Fruit fly (Drosophila melanogaster) whole organism, prepupa: ENCODE data around the gene CG11342.

Experiments used
- Blimp-1 ChIP-seq: fragments of 200-800 bp; sonication (Bioruptor generic); optimal IDR thresholded peaks from 3 replicates; lab custom pipeline; 2017; ENCODE audit warnings: missing biosample characterization, missing genetic modification characterization, mild to moderate bottlenecking, moderate library complexity, missing genetic modification reagents
- CG10631 ChIP-seq: fragments of 200-800 bp; sonication (Bioruptor generic); optimal IDR thresholded peaks from 2 replicates; lab custom pipeline; 2016; ENCODE audit warnings: missing biosample characterization, missing genetic modification characterization
- CG11762 ChIP-seq: fragments of 200-800 bp; sonication (Bioruptor generic); optimal IDR thresholded peaks from 3 replicates; lab custom pipeline; 2016; ENCODE audit warnings: missing biosample characterization, missing genetic modification characterization; ENCODE audit not compliant: insufficient read depth
- CG11902 ChIP-seq: fragments of 200-800 bp; sonication (Bioruptor generic); optimal IDR thresholded peaks from 3 replicates; lab custom pipeline; 2016; ENCODE audit warnings: missing biosample characterization, missing genetic modification characterization
- CG15336 ChIP-seq: fragments of 200-800 bp; sonication (Bioruptor generic); IDR thresholded peaks from 2 replicates; pipeline ENCODE4 v1.3.6; 2022; ENCODE audit warnings: missing biosample characterization, missing genetic modification characterization
- CG1621 ChIP-seq: fragments of 200-800 bp; sonication (Bioruptor generic); optimal IDR thresholded peaks from 3 replicates; lab custom pipeline; 2018; ENCODE audit warnings: missing biosample characterization, mild to moderate bottlenecking, missing genetic modification characterization
- CG16779 ChIP-seq: fragments of 200-800 bp; sonication (Bioruptor generic); optimal IDR thresholded peaks from 3 replicates; lab custom pipeline; 2017; ENCODE audit warnings: missing biosample characterization, mild to moderate bottlenecking, missing genetic modification characterization
- CG3032 ChIP-seq: fragments of 200-800 bp; optimal IDR thresholded peaks from 2 replicates; lab custom pipeline; 2019; ENCODE audit warnings: missing biosample characterization, mild to moderate bottlenecking, missing genetic modification characterization, moderate library complexity
- CG31627 ChIP-seq: fragments of 200-800 bp; sonication (Bioruptor generic); optimal IDR thresholded peaks from 3 replicates; lab custom pipeline; 2016; ENCODE audit warnings: missing biosample characterization, missing genetic modification characterization
- CG32006 ChIP-seq: fragments of 200-800 bp; sonication (Bioruptor generic); optimal IDR thresholded peaks from 3 replicates; lab custom pipeline; 2017; ENCODE audit warnings: missing biosample characterization, mild to moderate bottlenecking, missing genetic modification characterization
- CG34406 ChIP-seq: fragments of 200-800 bp; sonication (Bioruptor generic); optimal IDR thresholded peaks from 3 replicates; lab custom pipeline; 2016; ENCODE audit warnings: missing biosample characterization, missing genetic modification characterization
- CG3919 ChIP-seq: fragments of 200-800 bp; sonication (Bioruptor generic); optimal IDR thresholded peaks from 3 replicates; lab custom pipeline; 2016; ENCODE audit warnings: missing biosample characterization, missing genetic modification characterization
- CG4318 ChIP-seq: fragments of 200-800 bp; sonication (Bioruptor generic); optimal IDR thresholded peaks from 3 replicates; lab custom pipeline; 2017; ENCODE audit warnings: missing biosample characterization, mild to moderate bottlenecking, missing genetic modification characterization
- CG6163 ChIP-seq: fragments of 200-800 bp; sonication (Bioruptor generic); IDR thresholded peaks from 3 replicates; pipeline ENCODE4 v1.3.6; 2022; ENCODE audit warnings: missing biosample characterization, missing genetic modification characterization
- CG6792 ChIP-seq: fragments of 200-800 bp; sonication (Bioruptor generic); optimal IDR thresholded peaks from 3 replicates; lab custom pipeline; 2016; ENCODE audit warnings: missing biosample characterization, missing genetic modification characterization
- CG6808 ChIP-seq: fragments of 200-800 bp; sonication (Bioruptor generic); optimal IDR thresholded peaks from 3 replicates; lab custom pipeline; 2017; ENCODE audit warnings: missing biosample characterization, missing genetic modification characterization, mild to moderate bottlenecking, moderate library complexity, missing genetic modification reagents
- CG6854 ChIP-seq: fragments of 200-800 bp; sonication (Bioruptor generic); optimal IDR thresholded peaks from 2 replicates; lab custom pipeline; 2017; ENCODE audit warnings: missing biosample characterization, mild to moderate bottlenecking, missing genetic modification characterization
- CG7368 ChIP-seq: fragments of 200-800 bp; sonication (Bioruptor generic); optimal IDR thresholded peaks from 3 replicates; lab custom pipeline; 2016; ENCODE audit warnings: missing biosample characterization, missing genetic modification characterization
- CG8632 ChIP-seq: fragments of 200-800 bp; sonication (Bioruptor generic); optimal IDR thresholded peaks from 3 replicates; lab custom pipeline; 2016; ENCODE audit warnings: missing biosample characterization, missing genetic modification characterization
- Eip75B ChIP-seq: fragments of 200-800 bp; sonication (Bioruptor generic); optimal IDR thresholded peaks from 3 replicates; lab custom pipeline; 2016; ENCODE audit warnings: missing biosample characterization, missing genetic modification characterization
- Eip78C ChIP-seq: fragments of 200-800 bp; sonication (Bioruptor generic); peaks from one replicate; lab custom pipeline; 2016; ENCODE audit warnings: missing biosample characterization, missing genetic modification characterization
- Eip93F ChIP-seq: fragments of 200-800 bp; sonication (Bioruptor generic); optimal IDR thresholded peaks from 2 replicates; lab custom pipeline; 2016; ENCODE audit warnings: missing biosample characterization, mild to moderate bottlenecking, missing genetic modification characterization
- Ets21C ChIP-seq: fragments of 200-800 bp; sonication (Bioruptor generic); optimal IDR thresholded peaks from 3 replicates; lab custom pipeline; 2016; ENCODE audit warnings: missing biosample characterization, missing genetic modification characterization
- Ets96B ChIP-seq: fragments of 200-800 bp; optimal IDR thresholded peaks from 2 replicates; lab custom pipeline; 2019; ENCODE audit warnings: missing biosample characterization, mild to moderate bottlenecking, missing genetic modification characterization, moderate library complexity
- Gug ChIP-seq: fragments of 200-800 bp; sonication (Bioruptor generic); IDR thresholded peaks from 2 replicates; pipeline ENCODE4 v1.3.6; 2022; ENCODE audit warnings: missing biosample characterization, missing genetic modification characterization
- Hr38 ChIP-seq: sonication (Bioruptor generic); optimal IDR thresholded peaks from 2 replicates; lab custom pipeline; 2016; ENCODE audit warnings: missing biosample characterization, missing genetic modification characterization
- Hr39 ChIP-seq: fragments of 200-800 bp; sonication (Bioruptor generic); optimal IDR thresholded peaks from 2 replicates; lab custom pipeline; 2016; ENCODE audit warnings: missing biosample characterization, missing genetic modification characterization
- Hr4 ChIP-seq: fragments of 200-800 bp; sonication (Bioruptor generic); optimal IDR thresholded peaks from 3 replicates; lab custom pipeline; 2016; ENCODE audit warnings: missing biosample characterization, missing genetic modification characterization
- Lpt ChIP-seq: fragments of 200-800 bp; sonication (Bioruptor generic); optimal IDR thresholded peaks from 3 replicates; lab custom pipeline; 2016; ENCODE audit warnings: missing biosample characterization, missing genetic modification characterization
- Met ChIP-seq: fragments of 200-800 bp; sonication (Bioruptor generic); optimal IDR thresholded peaks from 3 replicates; lab custom pipeline; 2016; ENCODE audit warnings: missing biosample characterization, missing genetic modification characterization
- OdsH ChIP-seq: fragments of 200-800 bp; sonication (Bioruptor generic); optimal IDR thresholded peaks from 3 replicates; lab custom pipeline; 2016; ENCODE audit warnings: missing biosample characterization, missing genetic modification characterization
- Smox ChIP-seq: fragments of 200-800 bp; sonication (Bioruptor generic); optimal IDR thresholded peaks from 3 replicates; lab custom pipeline; 2016; ENCODE audit warnings: missing biosample characterization, missing genetic modification characterization
- Sox102F ChIP-seq: fragments of 200-800 bp; sonication (Bioruptor generic); optimal IDR thresholded peaks from 2 replicates; lab custom pipeline; 2016; ENCODE audit warnings: missing biosample characterization, mild to moderate bottlenecking, missing genetic modification characterization
- Sox14 ChIP-seq: fragments of 200-800 bp; sonication (Bioruptor generic); optimal IDR thresholded peaks from 3 replicates; lab custom pipeline; 2016; ENCODE audit warnings: missing biosample characterization, missing genetic modification characterization
- achi ChIP-seq: fragments of 200-800 bp; sonication (Bioruptor generic); optimal IDR thresholded peaks from 3 replicates; lab custom pipeline; 2016; ENCODE audit warnings: missing biosample characterization, missing genetic modification characterization
- acj6 ChIP-seq: fragments of 200-800 bp; sonication (Bioruptor generic); optimal IDR thresholded peaks from 3 replicates; lab custom pipeline; 2016; ENCODE audit warnings: missing biosample characterization, missing genetic modification characterization
- dac ChIP-seq: fragments of 200-800 bp; sonication (Bioruptor generic); optimal IDR thresholded peaks from 2 replicates; lab custom pipeline; 2017; ENCODE audit warnings: missing biosample characterization, mild to moderate bottlenecking, missing genetic modification characterization
- dsx ChIP-seq: fragments of 200-800 bp; optimal IDR thresholded peaks from 3 replicates; lab custom pipeline; 2019; ENCODE audit warnings: missing biosample characterization, mild to moderate bottlenecking, missing genetic modification characterization, moderate library complexity; ENCODE audit not compliant: poor library complexity, severe bottlenecking
- eg ChIP-seq: fragments of 200-800 bp; sonication (Bioruptor generic); IDR thresholded peaks from 3 replicates; pipeline ENCODE4 v1.3.6; 2022; ENCODE audit warnings: missing biosample characterization, missing genetic modification characterization
- esn ChIP-seq: fragments of 200-800 bp; sonication (Bioruptor generic); optimal IDR thresholded peaks from 2 replicates; lab custom pipeline; 2016; ENCODE audit warnings: missing biosample characterization, mild to moderate bottlenecking, missing genetic modification characterization, moderate library complexity
- fd59A ChIP-seq: fragments of 200-800 bp; sonication (Bioruptor generic); optimal IDR thresholded peaks from 2 replicates; lab custom pipeline; 2017; ENCODE audit warnings: missing biosample characterization, mild to moderate bottlenecking, missing genetic modification characterization, missing genetic modification reagents
- fd85E ChIP-seq: fragments of 200-800 bp; sonication (Bioruptor generic); optimal IDR thresholded peaks from 3 replicates; lab custom pipeline; 2016; ENCODE audit warnings: missing biosample characterization, missing genetic modification characterization
- fkh ChIP-seq: fragments of 200-800 bp; sonication (Bioruptor generic); optimal IDR thresholded peaks from 3 replicates; lab custom pipeline; 2017; ENCODE audit warnings: missing biosample characterization, mild to moderate bottlenecking, missing genetic modification characterization, moderate library complexity
- lz ChIP-seq: fragments of 200-800 bp; sonication (Bioruptor generic); optimal IDR thresholded peaks from 3 replicates; lab custom pipeline; 2016; ENCODE audit warnings: missing biosample characterization, missing genetic modification characterization
- net ChIP-seq: fragments of 200-800 bp; sonication (Bioruptor generic); optimal IDR thresholded peaks from 3 replicates; lab custom pipeline; 2016; ENCODE audit warnings: missing biosample characterization, missing genetic modification characterization
- pdm3 ChIP-seq: fragments of 200-800 bp; sonication (Bioruptor generic); optimal IDR thresholded peaks from 3 replicates; lab custom pipeline; 2016; ENCODE audit warnings: missing biosample characterization, missing genetic modification characterization
- salr ChIP-seq, 2 experiments: fragments of 200-800 bp; sonication (Bioruptor generic); optimal IDR thresholded peaks; 3 replicates each; lab custom pipeline; 2016 to 2018; ENCODE audit warnings: missing biosample characterization in 2 of 2, missing genetic modification characterization in 2 of 2, mild to moderate bottlenecking in 1 of 2
- spab ChIP-seq: fragments of 200-800 bp; sonication (Bioruptor generic); optimal IDR thresholded peaks from 2 replicates; lab custom pipeline; 2017; ENCODE audit warnings: missing biosample characterization, mild to moderate bottlenecking, missing genetic modification characterization, missing genetic modification reagents
- ss ChIP-seq, 2 experiments: fragments of 200-800 bp; sonication (Bioruptor generic); optimal IDR thresholded peaks; 2 replicates in 1 of 2; 3 replicates in 1 of 2; lab custom pipeline; 2017 to 2018; ENCODE audit warnings: mild to moderate bottlenecking in 2 of 2, missing biosample characterization in 2 of 2, missing genetic modification characterization in 2 of 2, moderate library complexity in 1 of 2
- svp ChIP-seq: fragments of 200-800 bp; sonication (Bioruptor generic); peaks from one replicate; lab custom pipeline; 2016; ENCODE audit warnings: missing biosample characterization, missing genetic modification characterization
- topi ChIP-seq: fragments of 200-800 bp; sonication (Bioruptor generic); optimal IDR thresholded peaks from 3 replicates; lab custom pipeline; 2016; ENCODE audit warnings: missing biosample characterization, missing genetic modification characterization
- vri ChIP-seq: fragments of 200-800 bp; sonication (Bioruptor generic); optimal IDR thresholded peaks from 3 replicates; lab custom pipeline; 2016; ENCODE audit warnings: missing biosample characterization, mild to moderate bottlenecking, missing genetic modification characterization

Gene CG11342

DNA sequence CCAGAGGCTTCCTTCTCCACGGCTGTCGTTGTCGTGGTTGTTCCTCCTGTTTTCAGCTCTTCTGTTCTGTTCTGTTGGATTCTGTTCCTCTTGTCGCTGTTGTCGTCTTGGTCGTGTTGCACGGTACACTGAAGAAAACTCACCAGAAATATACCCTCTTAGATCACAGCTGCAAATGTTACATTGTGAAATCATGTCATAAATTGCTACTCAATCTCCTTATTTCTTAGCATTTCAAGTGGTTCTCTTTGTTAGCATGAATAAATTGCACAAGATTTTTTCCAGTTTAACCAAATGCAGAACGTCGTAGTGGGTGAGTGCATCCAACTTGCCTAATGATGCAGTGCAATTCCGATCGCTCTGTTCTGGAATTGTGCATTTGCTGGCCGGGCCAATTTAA, 30.6 kb upstream of the CG11342 start:
- TF ChIP-seq eg (GFP tag; lab: Robert Waterston, UW), result no peak
- TF ChIP-seq fd59A (GFP tag; lab: Kevin White, UChicago), result no peak
- TF ChIP-seq CG11762 (GFP tag; lab: Kevin White, UChicago), result no peak
- peak; percentile 77; the same call in 2 of the 3 replicates for TF ChIP-seq CG6163 (GFP tag; lab: Robert Waterston, UW)
- peak; percentile 8 for TF ChIP-seq CG4318 (GFP tag; lab: Kevin White, UChicago)
- peak; percentile 50 for TF ChIP-seq OdsH (GFP tag; lab: Kevin White, UChicago)
- peak; percentile 35 for TF ChIP-seq Lpt (GFP tag; lab: Kevin White, UChicago)
- TF ChIP-seq topi (GFP tag; lab: Kevin White, UChicago), result no peak
- TF ChIP-seq CG3032 (tag; lab: Kevin White, UChicago), result no peak
- no peak for TF ChIP-seq ss (GFP tag; optimal IDR thresholded peaks at IDR 0.05; lab: Kevin White, UChicago)
- peak; percentile 29 for TF ChIP-seq Hr39
- TF ChIP-seq Hr4 (GFP tag; lab: Kevin White, UChicago), result peak; percentile 41
- peak; percentile 28 for TF ChIP-seq CG31627 (GFP tag; lab: Kevin White, UChicago)
- peak; percentile 12 for TF ChIP-seq CG8632 (GFP tag; lab: Kevin White, UChicago)
- TF ChIP-seq vri (GFP tag; lab: Kevin White, UChicago), result no peak
- TF ChIP-seq lz (GFP tag; lab: Kevin White, UChicago), result no peak
- TF ChIP-seq acj6 (GFP tag; lab: Kevin White, UChicago), result peak; percentile 28
- peak in 1 of 2 experiments; percentile 59 for TF ChIP-seq salr (GFP tag; optimal IDR thresholded peaks at IDR 0.05; lab: Kevin White, UChicago)
- no peak for TF ChIP-seq dac (GFP tag; lab: Kevin White, UChicago)
- TF ChIP-seq esn (GFP tag; lab: Kevin White, UChicago), result peak; percentile 1
- TF ChIP-seq CG3919 (GFP tag; lab: Kevin White, UChicago), result peak; percentile 43
- peak; percentile 35 for TF ChIP-seq CG16779 (tag; lab: Kevin White, UChicago)
- peak; percentile 46 for TF ChIP-seq Sox14
- TF ChIP-seq dsx, result no peak
- peak; percentile 40; the same call in 1 of the 2 replicates for TF ChIP-seq CG15336 (GFP tag; lab: Robert Waterston, UW)
- TF ChIP-seq Eip93F, result no peak
- TF ChIP-seq CG10631, result peak; percentile 58
- peak; percentile 36 for TF ChIP-seq Met (GFP tag; lab: Kevin White, UChicago)
- TF ChIP-seq Hr38 (GFP tag; lab: Kevin White, UChicago), result no peak
- TF ChIP-seq Eip78C (GFP tag; lab: Kevin White, UChicago), result peak; percentile 80
- TF ChIP-seq fkh (GFP tag; lab: Kevin White, UChicago), result no peak
- TF ChIP-seq svp, result peak; percentile 51
- peak; percentile 58 for TF ChIP-seq achi (GFP tag; lab: Kevin White, UChicago)
- peak; percentile 34 for TF ChIP-seq pdm3 (GFP tag; lab: Kevin White, UChicago)
- no peak for TF ChIP-seq CG34406 (GFP tag; lab: Kevin White, UChicago)
- no peak for TF ChIP-seq Smox
- TF ChIP-seq net, result peak; percentile 32
- TF ChIP-seq Sox102F (GFP tag; lab: Kevin White, UChicago), result peak; percentile 6
- no peak for TF ChIP-seq CG11902 (GFP tag; lab: Kevin White, UChicago)
- TF ChIP-seq Ets96B (tag; lab: Kevin White, UChicago), result no peak
- TF ChIP-seq CG1621 (tag; lab: Kevin White, UChicago), result no peak
- peak; percentile 37; the same call in 1 of the 2 replicates for TF ChIP-seq Gug
- no peak for TF ChIP-seq Ets21C (GFP tag; lab: Kevin White, UChicago)
- TF ChIP-seq fd85E (GFP tag; lab: Kevin White, UChicago), result no peak
- no peak for TF ChIP-seq CG6792 (GFP tag; lab: Kevin White, UChicago)
- TF ChIP-seq Eip75B (GFP tag; lab: Kevin White, UChicago), result peak; percentile 31
- no peak for TF ChIP-seq spab (GFP tag; lab: Kevin White, UChicago)
- no peak for TF ChIP-seq CG6854
- TF ChIP-seq CG6808, result no peak
- peak; percentile 70 for TF ChIP-seq CG32006 (GFP tag; lab: Kevin White, UChicago)
- TF ChIP-seq CG7368 (GFP tag; lab: Kevin White, UChicago), result no peak
- no peak for TF ChIP-seq Blimp-1 (GFP tag; lab: Kevin White, UChicago)
